Fruit fly (Drosophila melanogaster) whole organism, wandering third instar larva: Measurements from ENCODE around the gene MED10.

Source experiments
- CG32264 ChIP-seq: fragments of 200-800 bp; sonication (Bioruptor generic); optimal IDR thresholded peaks from 2 replicates; lab custom pipeline; 2016; ENCODE audit warnings: missing biosample characterization, missing genetic modification characterization
- CrebA ChIP-seq: fragments of 200-800 bp; sonication (Bioruptor generic); optimal IDR thresholded peaks from 2 replicates; lab custom pipeline; 2016; ENCODE audit warnings: missing biosample characterization, mild to moderate bottlenecking, missing genetic modification characterization, borderline replicate concordance
- Dfd ChIP-seq: fragments of >200 bp; optimal IDR thresholded peaks from 2 replicates; lab custom pipeline; 2017; ENCODE audit warnings: missing biosample characterization, missing genetic modification characterization
- HLH106 ChIP-seq: fragments of 200-800 bp; optimal IDR thresholded peaks from 3 replicates; lab custom pipeline; 2019; ENCODE audit warnings: missing biosample characterization, mild to moderate bottlenecking, missing genetic modification characterization, moderate library complexity
- Hr78 ChIP-seq: fragments of >200 bp; optimal IDR thresholded peaks from 2 replicates; lab custom pipeline; 2017; ENCODE audit warnings: missing biosample characterization, missing genetic modification characterization
- N ChIP-seq: fragments of >200 bp; optimal IDR thresholded peaks from 2 replicates; lab custom pipeline; 2018; ENCODE audit warnings: missing biosample characterization, missing external identifiers, missing genetic modification characterization
- Vsx2 ChIP-seq: fragments of 200-300, 225-300 bp; sonication (Bioruptor generic); optimal IDR thresholded peaks from 2 replicates; lab custom pipeline; 2018; ENCODE audit warnings: missing biosample characterization, missing genetic modification characterization; ENCODE audit not compliant: partially characterized antibody
- br ChIP-seq: fragments of 200-800 bp; sonication (Bioruptor generic); optimal IDR thresholded peaks from 2 replicates; lab custom pipeline; 2016; ENCODE audit warnings: missing biosample characterization, missing genetic modification characterization
- foxo ChIP-seq, 2 experiments: fragments of 200-800 bp; sonication (Bioruptor generic); optimal IDR thresholded peaks; 2 replicates in 1 of 2; 3 replicates in 1 of 2; lab custom pipeline; 2016 to 2017; ENCODE audit warnings: missing biosample characterization in 2 of 2, missing genetic modification characterization in 2 of 2
- sage ChIP-seq: fragments of 200-800 bp; sonication (Bioruptor generic); optimal IDR thresholded peaks from 2 replicates; lab custom pipeline; 2016; ENCODE audit warnings: missing biosample characterization, mild to moderate bottlenecking, missing genetic modification characterization
- tai ChIP-seq: sonication (Bioruptor generic); optimal IDR thresholded peaks from 2 replicates; lab custom pipeline; 2016; ENCODE audit warnings: missing biosample characterization, missing genetic modification characterization
- usp ChIP-seq: fragments of >200 bp; optimal IDR thresholded peaks from 2 replicates; lab custom pipeline; 2017; ENCODE audit warnings: missing biosample characterization, missing genetic modification characterization

Gene MED10

DNA sequence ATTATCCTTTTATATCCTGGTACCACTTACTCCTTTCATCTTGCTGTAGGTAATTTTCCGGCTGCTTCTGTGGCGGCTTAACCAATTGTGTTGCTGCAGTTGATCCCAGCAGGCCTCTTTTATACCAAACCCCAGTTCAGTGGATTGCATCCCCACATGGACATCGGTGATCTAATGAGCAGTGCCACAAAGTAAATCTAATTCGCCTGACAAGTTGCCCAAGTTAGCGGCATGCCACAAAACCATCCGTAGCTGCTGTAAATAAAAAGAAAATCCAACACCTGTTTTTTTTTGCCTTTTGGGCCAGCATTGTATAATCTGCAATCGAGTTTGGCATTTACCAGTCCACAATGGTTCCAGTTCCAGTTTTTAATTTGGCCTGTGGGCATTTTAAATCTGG is 47.3 kb downstream of the MED10 start, which contains the start of gene CG13050:
Gene CG13050 (minus strand): TSS at position 101 of the 400 bp plus-strand sequence.
- TF ChIP-seq N (no peak), tai (no peak), br (GFP tag; lab: Kevin White, UChicago) (no peak), HLH106 (tag; lab: Kevin White, UChicago) (no peak), CG32264 (GFP tag; lab: Kevin White, UChicago) (no peak), CrebA (GFP tag; lab: Kevin White, UChicago) (no peak), foxo (GFP tag; optimal IDR thresholded peaks at IDR 0.05; lab: Kevin White, UChicago) (no peak), sage (GFP tag; lab: Kevin White, UChicago) (no peak), usp (GFP tag; lab: Kevin White, UChicago) (no peak)

DNA sequence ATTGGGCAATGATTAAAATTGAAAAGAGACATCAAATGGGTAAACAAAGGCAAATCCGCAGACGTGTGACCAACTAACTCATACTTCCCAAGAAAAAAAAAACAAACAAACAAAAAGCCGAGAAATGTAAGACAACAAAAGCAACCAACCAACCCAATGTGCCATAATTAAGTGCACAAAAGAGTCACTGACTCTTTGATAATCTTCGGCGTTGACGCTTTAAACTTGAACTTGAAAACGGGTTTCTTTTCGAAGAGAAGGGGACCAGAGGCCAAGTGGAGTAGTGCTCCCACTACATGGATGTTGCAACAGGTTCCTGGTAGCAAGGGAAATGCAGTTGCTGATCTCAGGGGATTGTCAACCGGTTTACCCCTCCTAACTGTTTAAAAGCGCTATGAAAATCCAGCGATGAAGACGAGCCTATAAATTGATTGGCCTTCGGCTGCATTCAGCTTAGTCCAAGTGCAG is 48.1 kb downstream of the MED10 start, which contains the start of gene CG13064:
Gene CG13064 (plus strand): TSS at position 418 of the 468 bp plus-strand sequence.
- TF ChIP-seq foxo (GFP tag; optimal IDR thresholded peaks at IDR 0.05; lab: Kevin White, UChicago), result no peak
- peak; percentile 70 for TF ChIP-seq Vsx2 (GFP tag; lab: Kevin White, UChicago)

DNA sequence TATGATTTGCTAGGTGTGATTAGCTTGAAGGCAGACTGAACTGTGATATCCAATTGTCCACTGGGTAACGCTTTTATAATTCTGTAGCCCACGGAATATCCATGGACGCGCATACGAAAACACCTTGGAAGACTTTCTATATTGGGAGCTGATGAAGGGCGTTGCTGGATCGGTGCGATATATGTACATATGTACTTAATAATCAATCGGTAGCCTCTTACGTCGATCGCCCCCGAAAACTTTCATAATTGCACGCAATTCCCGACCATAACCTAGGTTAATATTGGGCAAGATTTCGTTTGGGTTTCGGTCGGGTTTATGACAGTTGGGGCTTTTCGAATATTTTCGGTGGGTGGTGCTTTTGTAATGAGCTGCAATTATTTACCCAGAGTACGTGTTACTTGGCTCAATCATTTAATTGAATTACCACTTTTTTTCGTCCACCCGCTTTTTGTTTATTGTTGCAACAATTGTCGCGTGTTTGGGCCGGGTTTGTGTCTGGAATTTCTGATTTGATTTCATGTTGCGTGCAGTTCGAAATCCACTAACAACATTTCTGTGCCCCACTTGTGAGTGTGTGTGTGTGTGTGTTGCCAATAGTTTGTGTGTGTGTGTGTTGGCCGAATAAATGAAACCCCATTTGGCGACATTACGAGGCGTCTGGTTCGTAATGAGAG is 50.1 kb downstream of the MED10 start, which contains the start of gene CG13049:
Gene CG13049 (minus strand): TSS at position 51 of the 677 bp plus-strand sequence.
- TF ChIP-seq foxo (GFP tag; optimal IDR thresholded peaks at IDR 0.05; lab: Kevin White, UChicago), result no peak
- no peak for TF ChIP-seq sage (GFP tag; lab: Kevin White, UChicago)
- peak; percentile 80 for TF ChIP-seq Dfd (GFP tag; lab: Kevin White, UChicago)
- TF ChIP-seq Hr78, result no peak
